Worm (Caenorhabditis elegans) whole organism, L1 larva: ENCODE data around the gene kdp-1.

Experiments
- dpl-1 ChIP-seq, 3 experiments: fragments of 150-350 bp in 2 of 3; sonication (generic microtip) in 1 of 3; optimal IDR thresholded peaks; 2 replicates each; lab custom pipeline; 2014 to 2017; ENCODE audit warnings: missing biosample characterization in 3 of 3, missing genetic modification characterization in 3 of 3, missing genetic modification reagents in 3 of 3
- elt-3 ChIP-seq, 6 experiments: fragments of 150-350 bp in 1 of 6; sonication (generic microtip); optimal IDR thresholded peaks; 2 replicates each; lab custom pipeline; 2017 to 2018; ENCODE audit warnings: missing biosample characterization in 6 of 6, missing genetic modification characterization in 6 of 6, inconsistent platforms in 1 of 6
- fos-1 ChIP-seq: fragments of 150-350 bp; optimal IDR thresholded peaks from 2 replicates; lab custom pipeline; 2014; ENCODE audit warnings: missing biosample characterization, missing genetic modification characterization
- lin-15B ChIP-seq: fragments of 150-350 bp; sonication (generic microtip); optimal IDR thresholded peaks from 3 replicates; lab custom pipeline; 2014; ENCODE audit warnings: missing biosample characterization, missing genetic modification characterization
- nhr-76 ChIP-seq: sonication (generic microtip); optimal IDR thresholded peaks from 2 replicates; lab custom pipeline; 2017; ENCODE audit warnings: missing biosample characterization, missing genetic modification characterization
- nhr-77 ChIP-seq: fragments of 150-350 bp; optimal IDR thresholded peaks from 2 replicates; lab custom pipeline; 2014; ENCODE audit warnings: missing biosample characterization, missing genetic modification characterization
- rnt-1 ChIP-seq: sonication (generic microtip); optimal IDR thresholded peaks from 2 replicates; lab custom pipeline; 2016; ENCODE audit warnings: mild to moderate bottlenecking, missing genetic modification characterization, moderate library complexity, missing compliant biosample characterization
- snpc-4 ChIP-seq: fragments of 150-350 bp; optimal IDR thresholded peaks from 2 replicates; lab custom pipeline; 2014; ENCODE audit warnings: missing biosample characterization, missing genetic modification characterization
- ztf-11 ChIP-seq, 2 experiments: sonication (generic microtip); optimal IDR thresholded peaks; 2 replicates each; lab custom pipeline; 2016 to 2017; ENCODE audit warnings: missing genetic modification characterization in 2 of 2, missing biosample characterization in 1 of 2, missing compliant biosample characterization in 1 of 2

DNA sequence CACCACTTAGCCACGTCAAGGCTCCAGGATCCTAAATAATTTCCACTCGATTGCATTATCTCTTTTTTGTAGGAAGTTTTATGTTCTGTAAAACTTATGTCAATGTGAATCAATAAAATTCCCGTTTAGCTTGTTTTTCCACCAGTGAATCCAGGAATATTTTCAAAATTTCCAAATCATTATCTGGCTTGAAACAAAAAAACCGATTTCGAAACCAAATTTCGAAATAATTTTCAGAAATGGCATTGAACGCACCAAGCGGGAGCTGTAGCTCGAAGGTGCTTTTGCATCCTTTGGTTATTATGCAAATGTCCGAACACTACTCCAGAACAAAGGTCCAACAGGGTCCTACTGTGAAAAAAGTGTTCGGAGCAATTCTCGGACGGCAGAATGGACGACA is 603 bp downstream of the kdp-1 start, which contains the start of gene csn-6:
- TF ChIP-seq rnt-1 (tag; lab: Kevin White, UChicago) (no peak), nhr-77 (tag; lab: Kevin White, UChicago) (no peak), dpl-1 (GFP tag; optimal IDR thresholded peaks at IDR 0.05; lab: Kevin White, UChicago) (no peak), snpc-4 (tag; lab: Kevin White, UChicago) (no peak), lin-15B (tag; lab: Kevin White, UChicago) (no peak), fos-1 (no peak), ztf-11 (tag; optimal IDR thresholded peaks at IDR 0.05; lab: Kevin White, UChicago) (no peak), nhr-76 (tag; lab: Kevin White, UChicago) (no peak), elt-3 (tag; optimal IDR thresholded peaks at IDR 0.05; lab: Kevin White, UChicago) (no peak)
